Worm (Caenorhabditis elegans) whole organism, midembryonic: Measurements from ENCODE around the gene T04H1.5.

ENCODE experiments used
- T22C8.4 ChIP-seq: fragments of 200-800 bp; sonication (Bioruptor generic); IDR thresholded peaks from 2 replicates; pipeline ENCODE4 v1.3.6; 2022; ENCODE audit warnings: missing genetic modification characterization, missing compliant biosample characterization
- cog-1 ChIP-seq: sonication (generic microtip); optimal IDR thresholded peaks from 2 replicates; lab custom pipeline; 2016; ENCODE audit warnings: missing genetic modification characterization, missing compliant biosample characterization
- flt-1 ChIP-seq: fragments of 200-800 bp; sonication (Bioruptor generic); IDR thresholded peaks from 2 replicates; pipeline ENCODE4 v1.3.6; 2022; ENCODE audit warnings: missing genetic modification characterization, missing compliant biosample characterization
- klf-2 ChIP-seq: fragments of 200-800 bp; sonication (Bioruptor generic); conservative IDR thresholded peaks from 2 replicates; pipeline ENCODE4 v1.3.6; 2022; ENCODE audit warnings: missing genetic modification reagents, missing genetic modification characterization, missing compliant biosample characterization
- ref-1 ChIP-seq: fragments of 200-800 bp; sonication (Bioruptor generic); conservative IDR thresholded peaks from 2 replicates; pipeline ENCODE4 v1.3.6; 2022; ENCODE audit warnings: missing genetic modification reagents, missing genetic modification characterization, missing compliant biosample characterization
- ztf-23 ChIP-seq: fragments of 200-800 bp; sonication (Bioruptor generic); IDR thresholded peaks from 2 replicates; pipeline ENCODE4 v1.3.6; 2022; ENCODE audit warnings: missing genetic modification reagents, missing genetic modification characterization, missing compliant biosample characterization

DNA sequence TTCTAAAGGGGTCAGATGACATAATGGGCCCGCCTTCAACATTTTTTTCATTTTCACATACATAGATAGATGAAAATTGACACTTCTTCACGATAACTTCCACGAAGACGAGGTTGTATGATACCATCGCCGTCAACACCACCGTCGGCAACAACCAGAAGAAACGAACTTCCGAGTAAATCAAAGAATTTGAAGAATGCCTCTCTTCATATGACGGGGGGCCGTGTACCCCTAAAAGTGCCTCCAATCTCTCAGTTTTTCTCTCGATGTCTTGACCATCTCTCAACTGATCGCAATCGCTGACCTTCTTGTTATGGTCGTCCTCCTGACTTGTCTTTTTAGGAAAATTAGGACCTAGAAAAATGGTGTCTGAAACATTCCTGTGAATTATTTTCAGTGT is 44.4 kb downstream of the T04H1.5 start:
- TF ChIP-seq ztf-23 (GFP tag; lab: Robert Waterston, UW) (no peak), T22C8.4 (GFP tag; lab: Robert Waterston, UW) (no peak), flt-1 (no peak), klf-2 (no peak), cog-1 (tag; lab: Kevin White, UChicago) (no peak), ref-1 (no peak)
